Worm (Caenorhabditis elegans): ENCODE data around the gene ife-5.

ife-5 gene

DNA sequence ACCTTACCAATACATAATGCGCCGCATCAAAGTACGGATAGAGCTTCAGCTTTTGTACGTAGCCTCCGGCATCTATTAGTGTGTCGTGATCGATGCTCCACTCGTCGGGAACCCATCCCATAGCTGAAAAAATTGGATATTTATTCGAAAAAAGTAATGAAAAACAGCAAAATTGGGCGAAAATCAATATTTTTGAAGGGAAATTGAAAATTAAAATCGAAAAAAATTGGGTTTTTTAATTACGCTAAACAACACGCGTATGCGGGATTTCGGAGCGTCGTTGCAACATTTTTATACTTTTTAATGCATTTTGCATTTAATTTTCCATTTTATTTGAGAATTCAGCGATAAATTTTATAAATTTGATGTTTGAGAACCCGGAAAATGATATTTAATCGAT, 1.2 kb upstream of the ife-5 start, which contains the start of the genes tric-1B.2 and Y57A10A.29:
tric-1B.2 (minus strand) TSS at position 129 of the 400 bp plus-strand sequence.
Y57A10A.29 (plus strand) TSS at position 303 of the 400 bp plus-strand sequence.
- TF ChIP-seq pha-4 (tag; optimal IDR thresholded peaks at IDR 0.05) = peak; percentile 7
- no peak for TF ChIP-seq pqm-1 (tag; optimal IDR thresholded peaks at IDR 0.05)
- TF ChIP-seq nhr-67 (tag; optimal IDR thresholded peaks at IDR 0.05) = no peak
- TF ChIP-seq skn-1 (tag; optimal IDR thresholded peaks at IDR 0.05) = no peak
- no peak for TF ChIP-seq fkh-2 (tag; optimal IDR thresholded peaks at IDR 0.05)
- no peak for TF ChIP-seq ztf-11 (tag; optimal IDR thresholded peaks at IDR 0.05)
- TF ChIP-seq hmg-11 (tag; optimal IDR thresholded peaks at IDR 0.05) = peak; percentile 51
- no peak for TF ChIP-seq tbx-2 (tag; optimal IDR thresholded peaks at IDR 0.05)

DNA sequence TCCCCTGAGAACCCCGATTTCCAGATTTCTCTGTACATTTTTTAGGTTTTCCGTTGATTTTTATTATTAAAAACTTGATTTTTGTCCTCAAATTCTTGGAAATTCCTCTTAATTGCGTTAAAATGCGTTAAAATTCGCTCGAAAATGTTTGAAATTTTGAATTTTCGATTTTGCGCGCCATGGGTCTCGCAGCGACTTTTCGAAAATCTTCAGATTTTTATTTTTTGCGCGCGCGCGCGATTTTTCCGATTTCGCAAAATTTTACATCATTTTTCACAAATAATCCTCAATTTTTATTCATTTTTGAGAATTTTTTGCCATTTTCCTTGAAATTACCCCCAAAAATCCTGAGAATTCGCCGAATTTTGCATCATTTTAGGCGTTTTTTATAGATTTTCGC, 3.6 kb downstream of the ife-5 start:
- no peak for TF ChIP-seq lin-15B (tag; optimal IDR thresholded peaks at IDR 0.05)
- no peak for TF ChIP-seq ztf-11 (tag; optimal IDR thresholded peaks at IDR 0.05)
- TF ChIP-seq nhr-25 (tag; optimal IDR thresholded peaks at IDR 0.05) = no peak
- TF ChIP-seq nhr-43 (tag; optimal IDR thresholded peaks at IDR 0.05; ENCODE audit: poor library complexity, severe bottlenecking) = no peak
- no peak for TF ChIP-seq elt-1 (tag; optimal IDR thresholded peaks at IDR 0.05)
- no peak for TF ChIP-seq nhr-76 (tag; optimal IDR thresholded peaks at IDR 0.05)
- TF ChIP-seq unc-62 (GFP tag; optimal IDR thresholded peaks at IDR 0.05) = no peak
- TF ChIP-seq nhr-11 (tag; optimal IDR thresholded peaks at IDR 0.05) = no peak
- TF ChIP-seq fkh-10 (GFP tag; optimal IDR thresholded peaks at IDR 0.05) = no peak
- no peak for TF ChIP-seq ZK546.5 (tag; optimal IDR thresholded peaks at IDR 0.05)
- TF ChIP-seq mdl-1 (tag; optimal IDR thresholded peaks at IDR 0.05) = no peak

DNA sequence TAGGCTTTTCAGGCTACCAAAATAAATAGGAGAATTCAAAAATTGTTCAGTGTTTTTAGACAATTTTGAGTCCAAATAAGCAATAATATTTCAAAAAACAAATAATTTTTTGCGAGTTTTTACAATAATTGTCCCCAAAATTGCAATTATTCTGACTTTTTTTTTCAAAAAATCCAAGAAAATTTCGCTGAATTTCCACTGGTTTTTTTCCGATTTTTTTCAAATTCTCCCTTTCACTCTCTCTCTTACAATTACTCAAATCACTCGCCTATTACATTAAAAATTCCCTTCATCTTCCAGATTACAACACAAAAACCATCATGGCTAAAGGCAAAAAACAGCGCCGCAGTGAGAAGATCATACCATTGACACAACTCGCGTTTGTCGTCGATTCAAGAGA, 8.6 kb downstream of the ife-5 start, which contains the start of gene Y57A10A.31:
Y57A10A.31 (plus strand) TSS at position 301 of the 400 bp plus-strand sequence.
- TF ChIP-seq ZK546.5 (tag; optimal IDR thresholded peaks at IDR 0.05) (no peak), jun-1 (tag; optimal IDR thresholded peaks at IDR 0.05) (no peak), daf-12 (tag; optimal IDR thresholded peaks at IDR 0.05) (no peak), unc-62 (GFP tag; optimal IDR thresholded peaks at IDR 0.05) (no peak), zag-1 (tag; optimal IDR thresholded peaks at IDR 0.05) (no peak), nhr-12 (tag; optimal IDR thresholded peaks at IDR 0.05) (no peak), sea-2 (GFP tag; optimal IDR thresholded peaks at IDR 0.05) (no peak), fos-1 (tag; optimal IDR thresholded peaks at IDR 0.05) (no peak), nhr-77 (tag; optimal IDR thresholded peaks at IDR 0.05) (no peak), R02D3.7 (tag; optimal IDR thresholded peaks at IDR 0.05) (no peak), mdl-1 (tag; optimal IDR thresholded peaks at IDR 0.05) (no peak), skn-1 (tag; optimal IDR thresholded peaks at IDR 0.05) (no peak), ceh-82 (tag; optimal IDR thresholded peaks at IDR 0.05) (no peak), nhr-11 (tag; optimal IDR thresholded peaks at IDR 0.05) (no peak)

DNA sequence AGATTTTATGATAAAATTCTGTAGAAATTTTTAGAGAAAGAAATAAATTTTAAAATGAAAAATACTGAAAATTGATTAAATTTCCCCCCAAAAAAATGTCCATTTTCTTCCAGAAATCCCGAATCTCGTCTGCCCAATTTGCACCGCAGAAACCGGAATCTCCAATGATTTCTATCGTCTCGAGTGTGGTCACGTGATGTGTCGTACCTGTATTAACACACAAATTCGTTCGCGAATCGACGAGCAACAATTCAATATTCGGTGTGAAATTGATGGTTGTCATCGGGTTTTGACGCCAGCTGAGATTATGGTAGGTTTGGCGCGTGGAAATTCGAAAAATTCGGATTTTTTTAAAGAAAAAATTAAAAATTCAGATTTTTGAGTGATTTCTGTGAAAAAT, 16.1 kb downstream of the ife-5 start:
- TF ChIP-seq sea-2 (GFP tag; optimal IDR thresholded peaks at IDR 0.05) = no peak
- no peak for TF ChIP-seq lin-15B (tag; optimal IDR thresholded peaks at IDR 0.05)
- TF ChIP-seq fkh-2 (tag; optimal IDR thresholded peaks at IDR 0.05) = no peak
- no peak for TF ChIP-seq elt-3 (tag; optimal IDR thresholded peaks at IDR 0.05)
- no peak for TF ChIP-seq nhr-23 (tag; optimal IDR thresholded peaks at IDR 0.05)
- no peak for TF ChIP-seq pha-4 (tag; optimal IDR thresholded peaks at IDR 0.05)
- TF ChIP-seq nhr-237 (tag; optimal IDR thresholded peaks at IDR 0.05) = no peak
- TF ChIP-seq mdl-1 (tag; optimal IDR thresholded peaks at IDR 0.05) = no peak
- TF ChIP-seq nhr-28 (tag; optimal IDR thresholded peaks at IDR 0.05) = no peak
- TF ChIP-seq zag-1 (tag; optimal IDR thresholded peaks at IDR 0.05) = no peak

DNA sequence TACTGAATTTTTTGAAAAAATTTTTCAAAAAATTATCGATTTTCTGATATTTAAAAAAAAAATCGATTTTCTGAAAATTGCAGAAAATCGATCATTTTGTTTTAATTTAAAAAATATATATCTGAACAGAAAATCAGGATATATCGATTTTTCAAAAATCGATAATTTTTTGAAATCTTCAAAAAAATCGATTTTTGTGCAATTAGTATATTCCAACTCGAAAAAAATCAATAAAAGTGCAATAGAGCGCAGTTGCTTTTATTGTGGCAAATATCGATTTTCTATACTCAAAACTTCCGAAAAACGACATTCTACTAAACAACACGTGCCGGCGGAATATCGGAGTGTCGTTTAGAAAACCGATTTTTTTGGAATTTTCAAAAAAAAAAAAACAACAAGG, 20.2 kb downstream of the ife-5 start:
- TF ChIP-seq unc-39 (tag; optimal IDR thresholded peaks at IDR 0.05) = no peak
- TF ChIP-seq ceh-28 (tag; optimal IDR thresholded peaks at IDR 0.05) = peak; percentile 93

DNA sequence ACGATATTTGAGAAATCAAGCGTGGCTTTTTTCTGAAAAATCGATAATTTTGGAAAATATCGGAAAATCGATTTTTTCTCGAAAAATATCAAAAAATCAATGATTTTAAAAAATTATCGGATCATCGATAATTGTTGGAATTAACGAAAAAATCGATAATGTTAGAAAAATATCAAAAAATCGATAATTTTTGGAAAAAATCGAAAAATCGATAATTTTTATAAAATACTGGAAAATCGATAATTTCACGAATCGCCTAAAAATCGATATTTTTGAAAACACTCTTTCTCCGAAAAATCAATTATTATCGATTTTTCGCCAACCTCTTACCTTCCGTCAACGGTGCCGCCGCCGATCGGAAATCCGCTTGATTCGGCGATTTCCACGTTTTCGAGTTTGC, 20.8 kb downstream of the ife-5 start:
- TF ChIP-seq ceh-28 (tag; optimal IDR thresholded peaks at IDR 0.05) = peak; percentile 98
- no peak for TF ChIP-seq ceh-82 (tag; optimal IDR thresholded peaks at IDR 0.05)
